Fruit fly (Drosophila melanogaster): ENCODE results near the gene Rpt3.

Gene Rpt3

DNA sequence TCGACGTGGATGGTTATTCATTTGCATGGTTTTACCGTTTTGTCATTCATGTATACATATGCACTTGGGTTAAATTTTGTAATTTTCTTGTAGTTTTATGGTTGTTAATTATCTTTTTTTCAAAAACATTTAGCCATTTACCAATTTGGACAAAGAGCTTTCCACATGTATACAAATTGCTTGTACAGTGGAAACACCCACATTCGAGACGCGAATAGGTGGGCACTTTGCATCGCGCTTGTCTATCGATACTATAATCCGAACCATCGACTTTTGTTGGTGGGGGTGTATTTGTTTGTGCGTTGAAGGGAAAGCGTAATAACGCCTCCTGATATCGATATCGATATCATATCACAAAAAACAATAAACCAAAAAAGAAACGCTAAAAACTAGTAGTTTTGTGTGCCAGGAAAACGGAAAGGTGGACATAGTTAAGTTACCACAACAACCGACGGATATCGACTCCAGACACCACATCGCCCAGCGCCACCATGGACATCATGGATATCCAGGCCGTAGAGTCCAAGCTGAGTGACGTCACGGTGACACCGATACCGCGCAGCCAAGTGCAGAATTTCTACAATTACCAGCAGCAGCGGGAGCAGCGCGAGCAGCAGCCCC lies 12.8 kb downstream of the Rpt3 start, which contains the start of gene CDK2AP1 (continued):
- TF ChIP-seq PHDP (tag; optimal IDR thresholded peaks at IDR 0.05) (peak; percentile 6), tap (tag; optimal IDR thresholded peaks at IDR 0.05) (no peak), jigr1 (GFP tag; IDR thresholded peaks at IDR 0.05) (no peak), CG7372 (GFP tag; IDR thresholded peaks at IDR 0.05) (no peak), ttk (GFP tag; IDR thresholded peaks at IDR 0.05) (no peak), zf30C (GFP tag; optimal IDR thresholded peaks at IDR 0.05) (no peak), Hr3 (GFP tag; optimal IDR thresholded peaks at IDR 0.05) (peak; percentile 23), gfzf (GFP tag; optimal IDR thresholded peaks at IDR 0.05) (peak; percentile 55), Tbp (GFP tag; optimal IDR thresholded peaks at IDR 0.05) (no peak), NfI (GFP tag; optimal IDR thresholded peaks at IDR 0.05) (peak; percentile 12), CG13424 (tag; optimal IDR thresholded peaks at IDR 0.05) (no peak), CG12659 (GFP tag; optimal IDR thresholded peaks at IDR 0.05) (peak; percentile 50), CG5180 (GFP tag; optimal IDR thresholded peaks at IDR 0.05) (no peak), shn (GFP tag; optimal IDR thresholded peaks at IDR 0.05) (peak; percentile 43), MBD-R2 (GFP tag; IDR thresholded peaks at IDR 0.05) (peak; percentile 41; the same call in 1 of the 2 replicates), tgo (GFP tag; IDR thresholded peaks at IDR 0.05) (no peak), rib (GFP tag; IDR thresholded peaks at IDR 0.05) (no peak), CG30403 (GFP tag; optimal IDR thresholded peaks at IDR 0.05) (peak; percentile 21), Nf-YB (GFP tag; optimal IDR thresholded peaks at IDR 0.05) (no peak), toy (GFP tag; IDR thresholded peaks at IDR 0.05) (no peak), her (GFP tag; optimal IDR thresholded peaks at IDR 0.05) (peak; percentile 50), Ets65A (GFP tag) (peak; percentile 82), run (tag; optimal IDR thresholded peaks at IDR 0.05) (no peak), HHEX (GFP tag; optimal IDR thresholded peaks at IDR 0.05) (no peak), cg (GFP tag; optimal IDR thresholded peaks at IDR 0.05) (no peak), wek (GFP tag; optimal IDR thresholded peaks at IDR 0.05) (no peak), CG12071 (GFP tag; optimal IDR thresholded peaks at IDR 0.05) (no peak), sr (GFP tag; IDR thresholded peaks at IDR 0.05) (no peak), CG12219 (GFP tag; optimal IDR thresholded peaks at IDR 0.05) (no peak), CG42726 (GFP tag; IDR thresholded peaks at IDR 0.05; ENCODE audit: partially characterized antibody) (no peak; the same call in 1 of the 2 replicates), CG9437 (GFP tag; optimal IDR thresholded peaks at IDR 0.05) (no peak), seq (GFP tag; IDR thresholded peaks at IDR 0.05) (no peak), hbn (GFP tag; IDR thresholded peaks at IDR 0.05; ENCODE audit: partially characterized antibody) (peak; percentile 56; the same call in 1 of the 2 replicates), CG3847 (GFP tag; IDR thresholded peaks at IDR 0.05) (no peak), otp (GFP tag; IDR thresholded peaks at IDR 0.05) (0 out of 3 replicates have a peak, but pooled peaks have one; percentile 18), Rx (GFP tag; IDR thresholded peaks at IDR 0.05) (no peak), dpn (GFP tag; optimal IDR thresholded peaks at IDR 0.05) (peak in 1 of 2 experiments; percentile 37), Bdp1 (GFP tag; optimal IDR thresholded peaks at IDR 0.05) (no peak), Dll (GFP tag; IDR thresholded peaks at IDR 0.05; ENCODE audit: partially characterized antibody) (peak; percentile 69; the same call in 3 of the 4 replicates), Usf (GFP tag; optimal IDR thresholded peaks at IDR 0.05) (no peak), CG8290 (GFP tag; optimal IDR thresholded peaks at IDR 0.05) (peak; percentile 19), CG8290 (tag; optimal IDR thresholded peaks at IDR 0.05) (no peak), CG9932 (GFP tag; IDR thresholded peaks at IDR 0.05) (peak; percentile 55; the same call in 1 of the 2 replicates), CG32532 (GFP tag; IDR thresholded peaks at IDR 0.05) (peak; percentile 24), Vsx1 (GFP tag; optimal IDR thresholded peaks at IDR 0.05) (no peak), CG12391 (tag; optimal IDR thresholded peaks at IDR 0.05) (peak; percentile 32), pnt (GFP tag; optimal IDR thresholded peaks at IDR 0.05) (peak; percentile 50), Eip74EF (GFP tag; optimal IDR thresholded peaks at IDR 0.05) (peak in 1 of 2 experiments; percentile 40), sna (GFP tag; IDR thresholded peaks at IDR 0.05; ENCODE audit: partially characterized antibody) (peak; percentile 68; the same call in 1 of the 2 replicates), crp (GFP tag; optimal IDR thresholded peaks at IDR 0.05) (no peak)
